Fruit fly (Drosophila melanogaster): ENCODE results near the gene Hmgcr.

The Hmgcr gene

DNA sequence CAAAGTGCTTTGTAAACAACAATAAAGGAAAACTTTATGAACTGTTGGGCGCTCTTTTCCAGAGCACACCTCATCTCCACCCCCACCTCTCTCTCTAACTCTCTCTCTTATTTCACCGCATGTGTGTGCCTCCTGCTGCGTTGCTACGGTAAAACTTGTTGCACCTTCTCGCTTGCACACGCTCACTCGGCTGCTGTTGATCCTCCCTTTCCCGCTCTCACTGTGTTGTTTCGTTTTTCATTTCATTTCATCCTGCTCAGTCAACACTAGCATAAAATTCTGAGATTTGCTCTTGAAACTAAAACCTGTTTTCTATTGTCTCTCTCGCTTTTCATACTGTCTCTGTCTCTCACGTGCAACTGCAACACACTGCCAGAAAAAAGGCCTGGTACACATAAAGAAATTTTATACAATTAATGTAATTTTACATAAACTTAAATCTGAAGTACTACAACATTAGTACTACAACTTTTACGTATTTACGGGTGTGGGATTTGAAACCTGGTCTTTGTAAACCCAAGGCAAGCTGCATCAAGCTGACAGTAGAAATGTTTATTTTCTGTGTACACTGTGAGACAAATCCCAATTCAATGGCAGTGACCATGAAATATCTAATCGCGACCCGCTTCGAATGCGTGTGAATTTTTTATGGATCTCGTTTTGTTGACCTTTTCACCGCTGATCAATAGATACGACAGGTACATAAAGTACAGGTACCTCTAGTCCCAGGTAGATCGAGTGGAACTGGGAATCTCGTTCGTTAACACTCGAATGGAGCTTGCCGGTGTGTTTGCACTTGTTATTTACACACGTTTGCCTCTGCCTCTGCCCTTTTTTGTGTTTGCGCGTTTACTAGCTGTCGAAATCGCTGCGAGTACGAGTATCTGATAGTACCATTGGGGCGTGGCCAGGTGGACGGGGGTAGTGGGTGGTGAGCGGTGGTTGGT, 49.6 kb downstream of the Hmgcr start (continued):
- TF ChIP-seq Dll (GFP tag; IDR thresholded peaks at IDR 0.05; ENCODE audit: partially characterized antibody) (no peak), da (GFP tag; optimal IDR thresholded peaks at IDR 0.05) (peak; percentile 23), lilli (GFP tag; optimal IDR thresholded peaks at IDR 0.05) (peak; percentile 89), grn (GFP tag; optimal IDR thresholded peaks at IDR 0.05) (peak; percentile 95), Dref (GFP tag; IDR thresholded peaks at IDR 0.05) (no peak), hb (GFP tag; IDR thresholded peaks at IDR 0.05; ENCODE audit: partially characterized antibody) (no peak), Gsc (GFP tag; IDR thresholded peaks at IDR 0.05) (peak; percentile 81), Ssrp (tag; optimal IDR thresholded peaks at IDR 0.05) (peak; percentile 94), CG14050 (GFP tag; IDR thresholded peaks at IDR 0.05) (peak; percentile 73), CG15696 (tag; optimal IDR thresholded peaks at IDR 0.05) (peak; percentile 94), zen2 (GFP tag; IDR thresholded peaks at IDR 0.05; ENCODE audit: partially characterized antibody) (no peak), CG13287 (GFP tag; IDR thresholded peaks at IDR 0.05; ENCODE audit: partially characterized antibody) (no peak), dysf (GFP tag; IDR thresholded peaks at IDR 0.05) (peak; percentile 74; the same call in 2 of the 3 replicates), H15 (GFP tag; IDR thresholded peaks at IDR 0.05) (peak; percentile 72; the same call in 2 of the 3 replicates), CG17328 (GFP tag; IDR thresholded peaks at IDR 0.05) (peak; percentile 93), CG34224 (GFP tag; IDR thresholded peaks at IDR 0.05; ENCODE audit: partially characterized antibody) (no peak), Xbp1 (GFP tag; optimal IDR thresholded peaks at IDR 0.05) (peak; percentile 91), CG10565 (GFP tag; optimal IDR thresholded peaks at IDR 0.05) (peak; percentile 66), CG9876 (GFP tag; optimal IDR thresholded peaks at IDR 0.05) (no peak), HHEX (GFP tag; optimal IDR thresholded peaks at IDR 0.05) (peak; percentile 77), Hr78 (GFP tag; optimal IDR thresholded peaks at IDR 0.05) (peak in 1 of 2 experiments; percentile 97), E2f2 (GFP tag; IDR thresholded peaks at IDR 0.05) (peak; percentile 59; the same call in 1 of the 2 replicates), CG10654 (GFP tag; optimal IDR thresholded peaks at IDR 0.05) (peak; percentile 76), lab (GFP tag; optimal IDR thresholded peaks at IDR 0.05) (peak; percentile 86), CG18011 (GFP tag; optimal IDR thresholded peaks at IDR 0.05) (peak; percentile 52), Ada2b (GFP tag; IDR thresholded peaks at IDR 0.05) (peak; percentile 76), CG8089 (GFP tag; optimal IDR thresholded peaks at IDR 0.05) (peak; percentile 87), CG7839 (tag; optimal IDR thresholded peaks at IDR 0.05) (peak; percentile 91), onecut (GFP tag; IDR thresholded peaks at IDR 0.05) (peak; percentile 70), row (GFP tag; IDR thresholded peaks at IDR 0.05) (peak; percentile 89), cad (GFP tag; optimal IDR thresholded peaks at IDR 0.05) (peak; percentile 11), gsb (GFP tag; IDR thresholded peaks at IDR 0.05) (no peak), slbo (GFP tag; IDR thresholded peaks at IDR 0.05) (peak; percentile 33; the same call in 1 of the 2 replicates), CG6175 (GFP tag; IDR thresholded peaks at IDR 0.05) (peak; percentile 28; the same call in 1 of the 3 replicates), Dfd (GFP tag; optimal IDR thresholded peaks at IDR 0.05) (no peak), CG5245 (GFP tag; optimal IDR thresholded peaks at IDR 0.05) (peak; percentile 81), CG31224 (GFP tag; IDR thresholded peaks at IDR 0.05) (peak; percentile 8), maf-S (GFP tag; optimal IDR thresholded peaks at IDR 0.05) (peak; percentile 60), Spps (tag; optimal IDR thresholded peaks at IDR 0.05) (peak; percentile 92), CG12155 (GFP tag; optimal IDR thresholded peaks at IDR 0.05) (peak; percentile 72), BEAF-32 (GFP tag; optimal IDR thresholded peaks at IDR 0.05) (no peak), dmrt99B (tag; optimal IDR thresholded peaks at IDR 0.05) (peak; percentile 92), Doc2 (GFP tag; IDR thresholded peaks at IDR 0.05) (no peak), YL-1 (GFP tag; optimal IDR thresholded peaks at IDR 0.05) (peak; percentile 39), klu (GFP tag; IDR thresholded peaks at IDR 0.05) (peak; percentile 55), Abd-B (GFP tag; optimal IDR thresholded peaks at IDR 0.05) (peak; percentile 89), gsb-n (tag; optimal IDR thresholded peaks at IDR 0.05) (peak; percentile 95), CG33213 (GFP tag; optimal IDR thresholded peaks at IDR 0.05) (peak; percentile 39)
